Fruit fly (Drosophila melanogaster) whole organism, wandering third instar larva: Measurements from ENCODE around the gene Pde6.

Experiments used
- Abd-B ChIP-seq: fragments of >200 bp; optimal IDR thresholded peaks from 2 replicates; lab custom pipeline; 2017; ENCODE audit warnings: missing biosample characterization, missing genetic modification characterization
- CG9705 ChIP-seq: fragments of 200-800 bp; sonication (Bioruptor generic); optimal IDR thresholded peaks from 2 replicates; lab custom pipeline; 2018; ENCODE audit warnings: missing biosample characterization, mild to moderate bottlenecking, missing genetic modification characterization
- CrebA ChIP-seq: fragments of 200-800 bp; sonication (Bioruptor generic); optimal IDR thresholded peaks from 2 replicates; lab custom pipeline; 2016; ENCODE audit warnings: missing biosample characterization, mild to moderate bottlenecking, missing genetic modification characterization, borderline replicate concordance
- Dfd ChIP-seq: fragments of >200 bp; optimal IDR thresholded peaks from 2 replicates; lab custom pipeline; 2017; ENCODE audit warnings: missing biosample characterization, missing genetic modification characterization
- Dif ChIP-seq: fragments of 200-275, 200-300 bp; sonication (Bioruptor generic); optimal IDR thresholded peaks from 2 replicates; lab custom pipeline; 2018; ENCODE audit warnings: missing biosample characterization, missing genetic modification characterization; ENCODE audit not compliant: partially characterized antibody
- HLH106 ChIP-seq: fragments of 200-800 bp; optimal IDR thresholded peaks from 3 replicates; lab custom pipeline; 2019; ENCODE audit warnings: missing biosample characterization, mild to moderate bottlenecking, missing genetic modification characterization, moderate library complexity
- Myc ChIP-seq: fragments of >200 bp; optimal IDR thresholded peaks from 2 replicates; lab custom pipeline; 2017
- N ChIP-seq: fragments of >200 bp; optimal IDR thresholded peaks from 2 replicates; lab custom pipeline; 2018; ENCODE audit warnings: missing biosample characterization, missing external identifiers, missing genetic modification characterization
- OdsH ChIP-seq: fragments of 200-800 bp; sonication (Bioruptor generic); optimal IDR thresholded peaks from 2 replicates; lab custom pipeline; 2016; ENCODE audit warnings: missing biosample characterization, mild to moderate bottlenecking, missing genetic modification characterization
- Rel ChIP-seq, 2 experiments: fragments of 200-800 bp; sonication (Bioruptor generic) in 1 of 2; optimal IDR thresholded peaks; 2 replicates in 1 of 2; 3 replicates in 1 of 2; lab custom pipeline; 2016 to 2019; ENCODE audit warnings: mild to moderate bottlenecking in 2 of 2, missing biosample characterization in 2 of 2, missing genetic modification characterization in 2 of 2, moderate library complexity in 1 of 2
- Vsx2 ChIP-seq: fragments of 200-300, 225-300 bp; sonication (Bioruptor generic); optimal IDR thresholded peaks from 2 replicates; lab custom pipeline; 2018; ENCODE audit warnings: missing biosample characterization, missing genetic modification characterization; ENCODE audit not compliant: partially characterized antibody
- br ChIP-seq: fragments of 200-800 bp; sonication (Bioruptor generic); optimal IDR thresholded peaks from 2 replicates; lab custom pipeline; 2016; ENCODE audit warnings: missing biosample characterization, missing genetic modification characterization
- dl ChIP-seq, 2 experiments: fragments of 175-275, 200-275 bp in 1 of 2; fragments of 200-275 bp in 1 of 2; sonication (Bioruptor generic); optimal IDR thresholded peaks; lab custom pipeline; 2018; ENCODE audit warnings: mild to moderate bottlenecking in 2 of 2, missing biosample characterization in 2 of 2, missing genetic modification characterization in 2 of 2, moderate library complexity in 2 of 2; ENCODE audit not compliant: partially characterized antibody in 2 of 2, insufficient read depth in 1 of 2
- foxo ChIP-seq, 2 experiments: fragments of 200-800 bp; sonication (Bioruptor generic); optimal IDR thresholded peaks; 2 replicates in 1 of 2; 3 replicates in 1 of 2; lab custom pipeline; 2016 to 2017; ENCODE audit warnings: missing biosample characterization in 2 of 2, missing genetic modification characterization in 2 of 2
- h ChIP-seq: fragments of 200-800 bp; sonication (Bioruptor generic); optimal IDR thresholded peaks from 3 replicates; lab custom pipeline; 2016; ENCODE audit warnings: missing biosample characterization, mild to moderate bottlenecking, missing genetic modification characterization
- lola ChIP-seq: fragments of >200 bp; optimal IDR thresholded peaks from 2 replicates; lab custom pipeline; 2017; ENCODE audit warnings: missing biosample characterization, missing genetic modification characterization
- pan ChIP-seq: fragments of >200 bp; optimal IDR thresholded peaks from 2 replicates; lab custom pipeline; 2017
- psq ChIP-seq: fragments of 200-800 bp; sonication (Bioruptor generic); optimal IDR thresholded peaks from 3 replicates; lab custom pipeline; 2017; ENCODE audit warnings: missing biosample characterization, mild to moderate bottlenecking, missing genetic modification characterization, moderate library complexity
- rgr ChIP-seq: fragments of 200-800 bp; sonication (Bioruptor generic); optimal IDR thresholded peaks from 3 replicates; lab custom pipeline; 2016; ENCODE audit warnings: missing biosample characterization, mild to moderate bottlenecking, missing genetic modification characterization
- sv ChIP-seq: fragments of 200-800 bp; sonication (Bioruptor generic); optimal IDR thresholded peaks from 3 replicates; lab custom pipeline; 2016; ENCODE audit warnings: missing biosample characterization, missing genetic modification characterization
- tai ChIP-seq: sonication (Bioruptor generic); optimal IDR thresholded peaks from 2 replicates; lab custom pipeline; 2016; ENCODE audit warnings: missing biosample characterization, missing genetic modification characterization

Pde6 gene

DNA sequence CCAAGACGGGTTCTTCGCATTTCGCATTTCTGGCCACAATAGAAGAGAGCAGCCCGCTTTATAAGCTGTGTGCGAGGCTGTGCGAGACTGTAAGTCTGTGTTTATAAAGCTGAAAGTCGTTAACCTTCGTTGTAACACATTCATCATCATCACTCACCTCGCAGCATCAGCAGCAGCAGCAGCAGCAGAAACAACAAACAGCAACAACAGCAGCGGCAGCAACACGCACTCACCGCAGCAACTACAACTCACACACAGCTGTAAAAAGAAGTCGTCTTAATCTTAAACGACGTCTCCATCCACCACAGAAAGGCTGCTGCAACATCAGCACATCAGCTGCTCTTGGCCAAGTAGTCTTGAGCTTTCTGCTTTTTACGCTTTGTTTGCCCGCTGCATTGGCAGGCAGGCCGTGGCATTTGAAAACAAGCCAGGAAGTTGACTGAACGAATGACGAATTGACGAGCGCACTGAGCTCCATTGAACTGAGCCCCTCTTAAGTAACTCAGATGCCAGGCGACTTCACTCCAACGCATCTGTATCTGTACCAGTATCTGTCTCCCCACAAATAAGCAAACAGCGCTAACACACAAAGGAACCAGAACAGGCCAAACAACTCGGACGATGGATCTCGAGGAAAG is 89.3 kb downstream of the Pde6 start:
- TF ChIP-seq Dfd (GFP tag; lab: Kevin White, UChicago) (peak; percentile 61), Rel (GFP tag; optimal IDR thresholded peaks at IDR 0.05; lab: Kevin White, UChicago) (no peak), Rel (tag; optimal IDR thresholded peaks at IDR 0.05; lab: Kevin White, UChicago) (no peak)
- TF ChIP-seq, all 38 proteins: peak for 1

DNA sequence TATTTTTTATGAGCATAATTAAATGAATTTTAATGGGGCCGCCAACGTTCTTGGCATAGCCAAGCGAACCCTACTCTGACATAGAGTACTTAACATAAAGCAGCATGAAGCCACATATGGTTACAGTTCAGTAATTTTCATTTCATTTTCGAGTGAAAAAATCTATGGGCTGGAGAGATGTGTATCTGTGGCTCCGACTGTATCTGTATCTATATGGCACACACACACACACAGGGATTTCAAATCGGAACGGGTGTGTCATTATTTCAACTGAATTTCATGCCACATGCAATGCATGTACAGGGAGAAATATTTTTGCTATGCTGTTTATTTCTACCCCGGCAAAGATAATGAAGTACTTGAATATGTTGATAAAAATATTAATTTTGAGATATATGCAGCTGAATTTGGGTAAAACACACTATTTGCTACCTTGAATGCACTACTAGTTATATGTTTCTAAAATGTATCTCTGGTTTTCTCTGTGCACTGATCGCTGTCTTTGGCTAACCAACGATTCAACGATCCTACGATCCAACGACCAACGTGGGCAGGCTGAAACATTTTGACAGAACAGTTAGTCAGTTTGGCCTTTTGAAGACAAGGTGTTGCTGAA is 90.8 kb downstream of the Pde6 start:
- no peak for TF ChIP-seq rgr
- TF ChIP-seq N (GFP tag; lab: Kevin White, UChicago), result no peak
- no peak for TF ChIP-seq foxo (GFP tag; optimal IDR thresholded peaks at IDR 0.05; lab: Kevin White, UChicago)
- TF ChIP-seq Dif (GFP tag; lab: Kevin White, UChicago), result no peak
- TF ChIP-seq h (GFP tag; lab: Kevin White, UChicago), result no peak
- no peak for TF ChIP-seq lola (GFP tag; lab: Kevin White, UChicago)

DNA sequence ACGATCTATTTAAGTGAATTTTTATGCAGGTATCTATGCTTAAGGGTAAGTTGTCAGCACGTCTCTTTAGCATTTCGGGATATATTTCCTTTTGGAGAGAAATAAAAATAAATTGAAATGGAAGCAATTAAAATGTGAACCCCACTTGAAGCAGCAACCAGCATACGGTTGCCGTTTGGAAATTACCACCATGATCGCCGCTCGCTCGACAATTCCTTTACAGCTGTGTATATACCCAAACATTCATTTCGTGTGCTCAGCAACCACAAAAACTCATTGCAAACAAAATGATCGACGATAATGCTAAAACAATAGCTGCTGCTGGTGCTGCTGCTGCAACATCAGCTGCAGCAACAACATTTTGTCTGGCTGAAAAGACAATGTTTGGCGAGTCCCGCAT is 91.8 kb downstream of the Pde6 start:
- TF ChIP-seq tai (GFP tag; lab: Kevin White, UChicago) (no peak), OdsH (GFP tag; lab: Kevin White, UChicago) (no peak), pan (lab: Kevin White, UChicago) (no peak), Dif (GFP tag; lab: Kevin White, UChicago) (no peak), br (no peak), Vsx2 (GFP tag; lab: Kevin White, UChicago) (no peak), dl (GFP tag; optimal IDR thresholded peaks at IDR 0.05; lab: Kevin White, UChicago; ENCODE audit: insufficient read depth in 1 of 2, partially characterized antibody in 2 of 2) (no peak), Myc (lab: Kevin White, UChicago) (no peak)

DNA sequence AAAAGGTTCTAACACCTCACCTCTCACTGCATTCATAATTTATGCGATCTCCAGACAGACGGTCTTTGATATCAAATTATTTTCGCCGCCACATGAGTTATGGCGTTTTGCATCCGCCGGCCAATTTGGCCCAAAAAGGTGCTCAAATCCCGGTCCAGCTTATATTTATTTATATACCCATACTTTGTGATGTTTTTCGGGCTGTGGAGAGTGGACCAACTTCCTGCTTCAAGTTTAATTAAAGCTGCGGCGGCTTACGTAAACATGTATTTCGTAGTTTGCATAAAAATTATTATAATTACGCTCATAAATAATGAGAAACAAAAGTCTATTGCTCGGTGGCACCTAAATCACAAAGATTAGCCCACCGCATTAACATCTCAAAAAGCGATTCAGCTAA is 92.9 kb downstream of the Pde6 start:
- TF ChIP-seq Rel (GFP tag; optimal IDR thresholded peaks at IDR 0.05; lab: Kevin White, UChicago) (no peak), Rel (tag; optimal IDR thresholded peaks at IDR 0.05; lab: Kevin White, UChicago) (no peak), dl (GFP tag; optimal IDR thresholded peaks at IDR 0.05; lab: Kevin White, UChicago; ENCODE audit: insufficient read depth in 1 of 2, partially characterized antibody in 2 of 2) (no peak), CG9705 (GFP tag; lab: Kevin White, UChicago) (no peak), psq (GFP tag; lab: Kevin White, UChicago) (no peak), CrebA (GFP tag; lab: Kevin White, UChicago) (no peak), Abd-B (GFP tag; lab: Kevin White, UChicago) (no peak), pan (lab: Kevin White, UChicago) (no peak), lola (GFP tag; lab: Kevin White, UChicago) (no peak), HLH106 (no peak), Dfd (GFP tag; lab: Kevin White, UChicago) (no peak), sv (GFP tag; lab: Kevin White, UChicago) (no peak)

DNA sequence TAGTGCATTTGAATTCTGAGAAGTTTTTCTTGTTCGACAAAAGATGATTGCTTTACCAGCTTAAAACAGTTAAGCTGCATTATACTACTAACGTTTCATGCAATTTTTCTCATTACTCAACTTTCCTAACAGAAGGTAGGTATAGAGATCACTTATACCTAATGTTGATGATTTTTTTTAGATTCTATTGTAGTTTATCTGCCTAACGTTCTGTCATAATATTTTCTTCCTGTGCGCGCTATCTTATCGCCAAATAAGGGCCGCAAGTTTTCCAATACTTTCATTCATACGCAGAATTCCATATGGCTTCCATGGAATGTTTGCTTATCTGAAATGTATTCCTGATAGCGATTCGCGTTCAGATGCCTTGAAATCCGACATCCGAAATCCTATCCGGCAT is 93.7 kb downstream of the Pde6 start:
- TF ChIP-seq sv (GFP tag; lab: Kevin White, UChicago) (no peak), psq (GFP tag; lab: Kevin White, UChicago) (no peak)
